Fruit fly (Drosophila melanogaster) whole organism, embryonic: ENCODE results near the gene a5.

Source experiments
- Atf6 ChIP-seq: fragments of 200-800 bp; sonication (Bioruptor generic); IDR thresholded peaks from 2 replicates; pipeline ENCODE4 v1.3.6; 2022; ENCODE audit warnings: missing biosample characterization, missing genetic modification characterization
- C15 ChIP-seq: fragments of 200-800 bp; sonication (Bioruptor generic); IDR thresholded peaks from 3 replicates; pipeline ENCODE4 v1.3.6; 2022; ENCODE audit warnings: missing biosample characterization, missing genetic modification characterization
- CG10147 ChIP-seq: fragments of 200-800 bp; sonication (Bioruptor generic); optimal IDR thresholded peaks from 2 replicates; lab custom pipeline; 2019; ENCODE audit warnings: missing biosample characterization, mild to moderate bottlenecking, missing genetic modification characterization, moderate library complexity
- CG11695 ChIP-seq: fragments of 200-800 bp; sonication (Bioruptor generic); IDR thresholded peaks from 3 replicates; pipeline ENCODE4 v1.3.6; 2022; ENCODE audit warnings: missing biosample characterization, missing genetic modification characterization
- CG11696 ChIP-seq: fragments of 200-800 bp; sonication (Bioruptor generic); IDR thresholded peaks from 2 replicates; pipeline ENCODE4 v1.3.6; 2022; ENCODE audit warnings: missing biosample characterization, missing genetic modification characterization
- CG12744 ChIP-seq: fragments of 200-800 bp; sonication (Bioruptor generic); optimal IDR thresholded peaks from 2 replicates; lab custom pipeline; 2016; ENCODE audit warnings: missing biosample characterization, missing genetic modification characterization
- CG13424 ChIP-seq: fragments of 200-800 bp; sonication (Bioruptor generic); optimal IDR thresholded peaks from 2 replicates; lab custom pipeline; 2019; ENCODE audit warnings: missing biosample characterization, mild to moderate bottlenecking, missing genetic modification characterization, moderate library complexity
- CG14860 ChIP-seq: fragments of 200-800 bp; sonication (Bioruptor generic); IDR thresholded peaks from 3 replicates; pipeline ENCODE4 v1.3.6; 2022; ENCODE audit warnings: missing biosample characterization, missing genetic modification characterization; ENCODE audit not compliant: partially characterized antibody
- CG15011 ChIP-seq: fragments of 200-800 bp; sonication (Bioruptor generic); optimal IDR thresholded peaks from 3 replicates; lab custom pipeline; 2018; ENCODE audit warnings: missing biosample characterization, mild to moderate bottlenecking, missing genetic modification characterization
- CG15073 ChIP-seq: fragments of 200-800 bp; sonication (Bioruptor generic); optimal IDR thresholded peaks from 2 replicates; lab custom pipeline; 2016; ENCODE audit warnings: missing biosample characterization, missing genetic modification characterization
- CG17802 ChIP-seq: fragments of 200-800 bp; sonication (Bioruptor generic); optimal IDR thresholded peaks from 2 replicates; lab custom pipeline; 2018; ENCODE audit warnings: missing biosample characterization, mild to moderate bottlenecking, missing genetic modification characterization, moderate library complexity
- CG18262 ChIP-seq: fragments of 200-800 bp; optimal IDR thresholded peaks from 3 replicates; lab custom pipeline; 2019; ENCODE audit warnings: missing biosample characterization, mild to moderate bottlenecking, missing genetic modification characterization, moderate library complexity
- CG18619 ChIP-seq: fragments of 200-800 bp; sonication (Bioruptor generic); optimal IDR thresholded peaks from 3 replicates; lab custom pipeline; 2017; ENCODE audit warnings: missing biosample characterization, mild to moderate bottlenecking, missing genetic modification characterization
- CG30431 ChIP-seq: fragments of 200-800 bp; sonication (Bioruptor generic); optimal IDR thresholded peaks from 2 replicates; lab custom pipeline; 2017; ENCODE audit warnings: missing biosample characterization, missing genetic modification characterization
- CG6683 ChIP-seq: fragments of 200-800 bp; sonication (Bioruptor generic); optimal IDR thresholded peaks from 2 replicates; lab custom pipeline; 2017; ENCODE audit warnings: missing biosample characterization, mild to moderate bottlenecking, missing genetic modification characterization, missing genetic modification reagents
- CG7357 ChIP-seq: fragments of 200-800 bp; sonication (Bioruptor generic); IDR thresholded peaks from 3 replicates; pipeline ENCODE4 v1.3.6; 2022; ENCODE audit warnings: missing biosample characterization, missing genetic modification characterization
- CG8478 ChIP-seq: fragments of >200 bp; optimal IDR thresholded peaks from 2 replicates; lab custom pipeline; 2018
- CG9932 ChIP-seq: fragments of 200-800 bp; sonication (Bioruptor generic); IDR thresholded peaks from 2 replicates; pipeline ENCODE4 v1.3.6; 2022; ENCODE audit warnings: missing biosample characterization, missing genetic modification characterization
- CoRest ChIP-seq: fragments of 200-800 bp; sonication (Bioruptor generic); optimal IDR thresholded peaks from 3 replicates; lab custom pipeline; 2018; ENCODE audit warnings: missing biosample characterization, mild to moderate bottlenecking, missing genetic modification characterization, moderate library complexity
- D ChIP-seq, 2 experiments: fragments of 200-800 bp in 1 of 2; fragments of >200 bp in 1 of 2; sonication (Bioruptor generic) in 1 of 2; optimal IDR thresholded peaks; 2 replicates in 1 of 2; 3 replicates in 1 of 2; lab custom pipeline; 2017; ENCODE audit warnings: mild to moderate bottlenecking in 1 of 2, missing biosample characterization in 1 of 2, missing genetic modification characterization in 1 of 2, missing genetic modification reagents in 1 of 2
- Dad ChIP-seq: fragments of 200-800 bp; sonication (Bioruptor generic); optimal IDR thresholded peaks from 3 replicates; lab custom pipeline; 2016; ENCODE audit warnings: missing biosample characterization, missing genetic modification characterization
- Dek ChIP-seq: fragments of 200-800 bp; sonication (Bioruptor generic); optimal IDR thresholded peaks from 3 replicates; lab custom pipeline; 2019; ENCODE audit warnings: missing biosample characterization, mild to moderate bottlenecking, missing genetic modification characterization, moderate library complexity
- Dfd ChIP-seq, 2 experiments: fragments of >200 bp; optimal IDR thresholded peaks; 2 replicates each; lab custom pipeline; 2017; ENCODE audit warnings: missing biosample characterization in 2 of 2, missing genetic modification characterization in 2 of 2
- E2f2 ChIP-seq: fragments of 200-800 bp; sonication (Bioruptor generic); IDR thresholded peaks from 2 replicates; pipeline ENCODE4 v1.3.6; 2022; ENCODE audit warnings: missing biosample characterization, missing genetic modification characterization
- HLH4C ChIP-seq: fragments of 200-800 bp; sonication (Bioruptor generic); IDR thresholded peaks from 3 replicates; pipeline ENCODE4 v1.3.6; 2022; ENCODE audit warnings: missing biosample characterization, missing genetic modification characterization; ENCODE audit not compliant: partially characterized antibody
- Hmr ChIP-seq: fragments of 200-800 bp; sonication (Bioruptor generic); optimal IDR thresholded peaks from 3 replicates; lab custom pipeline; 2017; ENCODE audit warnings: mild to moderate bottlenecking, missing biosample characterization, missing genetic modification reagents, missing genetic modification characterization
- Jarid2 ChIP-seq: fragments of 200-800 bp; sonication (Bioruptor generic); optimal IDR thresholded peaks from 3 replicates; lab custom pipeline; 2017; ENCODE audit warnings: mild to moderate bottlenecking, missing biosample characterization, missing genetic modification reagents, missing genetic modification characterization
- Mad ChIP-seq: fragments of 200-800 bp; sonication (Bioruptor generic); optimal IDR thresholded peaks from 2 replicates; lab custom pipeline; 2016; ENCODE audit warnings: missing biosample characterization, missing genetic modification characterization
- Meics ChIP-seq: fragments of 200-800 bp; sonication (Bioruptor generic); optimal IDR thresholded peaks from 2 replicates; lab custom pipeline; 2017; ENCODE audit warnings: missing biosample characterization, mild to moderate bottlenecking, missing genetic modification characterization
- Myb ChIP-seq: fragments of 200-800 bp; sonication (Bioruptor generic); optimal IDR thresholded peaks from 2 replicates; lab custom pipeline; 2016; ENCODE audit warnings: missing biosample characterization, missing genetic modification characterization
- Neu2 ChIP-seq: fragments of 200-800 bp; sonication (Bioruptor generic); optimal IDR thresholded peaks from 3 replicates; lab custom pipeline; 2016; ENCODE audit warnings: missing biosample characterization, missing genetic modification characterization, borderline replicate concordance
- Ptx1 ChIP-seq: fragments of 200-800 bp; sonication (Bioruptor generic); IDR thresholded peaks from 2 replicates; pipeline ENCODE4 v1.3.6; 2022; ENCODE audit warnings: missing biosample characterization, missing genetic modification characterization
- Ravus ChIP-seq: fragments of 200-800 bp; sonication (Bioruptor generic); IDR thresholded peaks from 2 replicates; pipeline ENCODE4 v1.3.6; 2022; ENCODE audit warnings: missing biosample characterization, missing genetic modification characterization
- Spps ChIP-seq: fragments of 200-800 bp; sonication (Bioruptor generic); optimal IDR thresholded peaks from 2 replicates; lab custom pipeline; 2018; ENCODE audit warnings: missing biosample characterization, mild to moderate bottlenecking, missing genetic modification characterization
- Xbp1 ChIP-seq: fragments of 200-800 bp; sonication (Bioruptor generic); optimal IDR thresholded peaks from 3 replicates; lab custom pipeline; 2016; ENCODE audit warnings: missing biosample characterization, mild to moderate bottlenecking, missing genetic modification characterization
- abd-A ChIP-seq: fragments of 200-800 bp; sonication (Bioruptor generic); optimal IDR thresholded peaks from 3 replicates; lab custom pipeline; 2019; ENCODE audit warnings: missing biosample characterization, mild to moderate bottlenecking, missing genetic modification characterization, moderate library complexity
- az2 ChIP-seq: fragments of 200-800 bp; sonication (Bioruptor generic); optimal IDR thresholded peaks from 3 replicates; lab custom pipeline; 2016; ENCODE audit warnings: missing biosample characterization, missing genetic modification characterization
- br ChIP-seq: fragments of >200 bp; optimal IDR thresholded peaks from 2 replicates; lab custom pipeline; 2017
- da ChIP-seq: fragments of 200-800 bp; sonication (Bioruptor generic); optimal IDR thresholded peaks from 2 replicates; lab custom pipeline; 2016; ENCODE audit warnings: missing biosample characterization, missing genetic modification characterization
- danr ChIP-seq: fragments of 200-800 bp; sonication (Bioruptor generic); IDR thresholded peaks from 2 replicates; pipeline ENCODE4 v1.3.6; 2022; ENCODE audit warnings: missing biosample characterization, missing genetic modification characterization
- eyg ChIP-seq: fragments of 200-800 bp; sonication (Bioruptor generic); optimal IDR thresholded peaks from 3 replicates; lab custom pipeline; 2016; ENCODE audit warnings: missing biosample characterization, missing genetic modification characterization
- fd3F ChIP-seq: fragments of 200-800 bp; sonication (Bioruptor generic); optimal IDR thresholded peaks from 2 replicates; lab custom pipeline; 2018; ENCODE audit warnings: missing biosample characterization, mild to moderate bottlenecking, missing genetic modification characterization, moderate library complexity
- fd64A ChIP-seq: fragments of 200-800 bp; sonication (Bioruptor generic); optimal IDR thresholded peaks from 3 replicates; lab custom pipeline; 2018; ENCODE audit warnings: missing biosample characterization, mild to moderate bottlenecking, missing genetic modification characterization
- gcm ChIP-seq: fragments of 200-800 bp; sonication (Bioruptor generic); optimal IDR thresholded peaks from 2 replicates; lab custom pipeline; 2019; ENCODE audit warnings: missing biosample characterization, mild to moderate bottlenecking, missing genetic modification characterization, moderate library complexity
- gcm2 ChIP-seq: fragments of 200-800 bp; sonication (Bioruptor generic); optimal IDR thresholded peaks from 2 replicates; lab custom pipeline; 2016; ENCODE audit warnings: missing biosample characterization, missing genetic modification characterization
- h ChIP-seq: fragments of >200 bp; optimal IDR thresholded peaks from 2 replicates; lab custom pipeline; 2017
- hbn ChIP-seq: fragments of 200-800 bp; sonication (Bioruptor generic); IDR thresholded peaks from 2 replicates; pipeline ENCODE4 v1.3.6; 2022; ENCODE audit warnings: missing biosample characterization, missing genetic modification characterization; ENCODE audit not compliant: partially characterized antibody
- lbe ChIP-seq: fragments of 200-800 bp; sonication (Bioruptor generic); optimal IDR thresholded peaks from 2 replicates; lab custom pipeline; 2016; ENCODE audit warnings: missing biosample characterization, mild to moderate bottlenecking, missing genetic modification characterization
- pros ChIP-seq: fragments of 200-800 bp; sonication (Bioruptor generic); optimal IDR thresholded peaks from 3 replicates; lab custom pipeline; 2019; ENCODE audit warnings: missing biosample characterization, mild to moderate bottlenecking, missing genetic modification characterization, moderate library complexity
- sima ChIP-seq: fragments of 200-800 bp; sonication (Bioruptor generic); optimal IDR thresholded peaks from 2 replicates; lab custom pipeline; 2016; ENCODE audit warnings: missing biosample characterization, missing genetic modification characterization
- so ChIP-seq: fragments of 200-800 bp; sonication (Bioruptor generic); IDR thresholded peaks from 3 replicates; pipeline ENCODE4 v1.3.6; 2022; ENCODE audit warnings: missing biosample characterization, missing genetic modification characterization
- ttk ChIP-seq: fragments of 200-800 bp; sonication (Bioruptor generic); IDR thresholded peaks from 2 replicates; pipeline ENCODE4 v2.1.2; 2022; ENCODE audit warnings: missing biosample characterization, missing genetic modification characterization

a5 gene

dm6 chr2L:1316422-1316821, 12.5 kb upstream of the a5 start (continued):
- TF ChIP-seq Atf6 (GFP tag; lab: Robert Waterston, UW) (no peak), eyg (GFP tag; lab: Kevin White, UChicago) (no peak), Dfd (GFP tag; optimal IDR thresholded peaks at IDR 0.05; lab: Kevin White, UChicago) (no peak), CG10147 (GFP tag; lab: Kevin White, UChicago) (no peak), Xbp1 (GFP tag; lab: Kevin White, UChicago) (peak; percentile 45), CG15073 (GFP tag; lab: Kevin White, UChicago) (no peak), CG13424 (tag; lab: Kevin White, UChicago) (peak; percentile 2), CG9932 (GFP tag; lab: Robert Waterston, UW) (0 out of 2 replicates have a peak, but pooled peaks have one; percentile 32), CG7357 (GFP tag; lab: Robert Waterston, UW) (0 out of 3 replicates have a peak, but pooled peaks have one; percentile 36), Ptx1 (GFP tag; lab: Robert Waterston, UW) (peak; percentile 44; the same call in 1 of the 2 replicates), lbe (GFP tag; lab: Kevin White, UChicago) (no peak), Ravus (GFP tag; lab: Robert Waterston, UW) (no peak), danr (GFP tag; lab: Robert Waterston, UW) (no peak), CG11696 (GFP tag; lab: Robert Waterston, UW) (no peak), CG17802 (tag; lab: Kevin White, UChicago) (no peak), Myb (no peak), fd64A (GFP tag; lab: Kevin White, UChicago) (no peak), Hmr (peak; percentile 53), da (GFP tag; lab: Kevin White, UChicago) (no peak), sima (no peak), E2f2 (GFP tag; lab: Robert Waterston, UW) (peak; percentile 17; the same call in 1 of the 2 replicates), ttk (GFP tag; lab: Robert Waterston, UW) (peak; percentile 7; the same call in 1 of the 2 replicates), CG6683 (GFP tag; lab: Kevin White, UChicago) (no peak), Meics (GFP tag; lab: Kevin White, UChicago) (peak; percentile 39), so (GFP tag; lab: Robert Waterston, UW) (no peak), fd3F (no peak), CG11695 (GFP tag; lab: Robert Waterston, UW) (peak; percentile 49; the same call in 2 of the 3 replicates), CG14860 (GFP tag; lab: Robert Waterston, UW) (no peak), az2 (GFP tag; lab: Kevin White, UChicago) (peak; percentile 15), Mad (GFP tag; lab: Kevin White, UChicago) (no peak), HLH4C (GFP tag; lab: Robert Waterston, UW) (no peak), pros (GFP tag; lab: Kevin White, UChicago) (no peak), CG12744 (no peak), CoRest (tag; lab: Kevin White, UChicago) (no peak), CG18619 (GFP tag; lab: Kevin White, UChicago) (no peak), gcm (no peak), Jarid2 (GFP tag; lab: Kevin White, UChicago) (no peak), CG8478 (lab: Kevin White, UChicago) (no peak), Dad (GFP tag; lab: Kevin White, UChicago) (no peak), Neu2 (GFP tag; lab: Kevin White, UChicago) (no peak), CG18262 (tag; lab: Kevin White, UChicago) (no peak), gcm2 (no peak), br (lab: Kevin White, UChicago) (no peak), hbn (GFP tag; lab: Robert Waterston, UW) (no peak), CG15011 (GFP tag; lab: Kevin White, UChicago) (no peak), CG30431 (GFP tag; lab: Kevin White, UChicago) (peak; percentile 8), Spps (no peak), D (optimal IDR thresholded peaks at IDR 0.05; lab: Kevin White, UChicago) (no peak), D (GFP tag; optimal IDR thresholded peaks at IDR 0.05; lab: Kevin White, UChicago) (peak; percentile 3), h (lab: Kevin White, UChicago) (no peak), C15 (GFP tag; lab: Robert Waterston, UW) (no peak), Dek (tag; lab: Kevin White, UChicago) (no peak), abd-A (peak; percentile 23)
